Fruit fly (Drosophila melanogaster) whole organism, embryonic: ENCODE measurements around the gene Grip84.

Experiments used
- CG10462 ChIP-seq: fragments of 200-800 bp; sonication (Bioruptor generic); optimal IDR thresholded peaks from 2 replicates; lab custom pipeline; 2016; ENCODE audit warnings: missing biosample characterization, missing genetic modification characterization
- CG10565 ChIP-seq: fragments of 200-800 bp; sonication (Bioruptor generic); optimal IDR thresholded peaks from 3 replicates; lab custom pipeline; 2016; ENCODE audit warnings: missing biosample characterization, mild to moderate bottlenecking, missing genetic modification characterization
- CG11696 ChIP-seq: fragments of 200-800 bp; sonication (Bioruptor generic); IDR thresholded peaks from 2 replicates; pipeline ENCODE4 v1.3.6; 2022; ENCODE audit warnings: missing biosample characterization, missing genetic modification characterization
- CG12104 ChIP-seq: fragments of 200-800 bp; sonication (Bioruptor generic); optimal IDR thresholded peaks from 3 replicates; lab custom pipeline; 2016; ENCODE audit warnings: missing biosample characterization, missing genetic modification characterization
- CG12155 ChIP-seq: fragments of 200-800 bp; sonication (Bioruptor generic); optimal IDR thresholded peaks from 3 replicates; lab custom pipeline; 2016; ENCODE audit warnings: missing biosample characterization, missing genetic modification characterization
- CG14860 ChIP-seq: fragments of 200-800 bp; sonication (Bioruptor generic); IDR thresholded peaks from 3 replicates; pipeline ENCODE4 v1.3.6; 2022; ENCODE audit warnings: missing biosample characterization, missing genetic modification characterization; ENCODE audit not compliant: partially characterized antibody
- CG15696 ChIP-seq: fragments of 200-800 bp; sonication (Bioruptor generic); optimal IDR thresholded peaks from 2 replicates; lab custom pipeline; 2019; ENCODE audit warnings: missing biosample characterization, mild to moderate bottlenecking, missing genetic modification characterization, moderate library complexity
- CG16815 ChIP-seq: fragments of 200-800 bp; sonication (Bioruptor generic); optimal IDR thresholded peaks from 3 replicates; lab custom pipeline; 2017; ENCODE audit warnings: missing biosample characterization, mild to moderate bottlenecking, missing genetic modification characterization
- CG18011 ChIP-seq: fragments of 200-800 bp; sonication (Bioruptor generic); optimal IDR thresholded peaks from 2 replicates; lab custom pipeline; 2017; ENCODE audit warnings: missing biosample characterization, missing genetic modification characterization, mild to moderate bottlenecking, moderate library complexity, missing genotype
- CG2712 ChIP-seq: fragments of 200-800 bp; optimal IDR thresholded peaks from 3 replicates; lab custom pipeline; 2019; ENCODE audit warnings: missing biosample characterization, mild to moderate bottlenecking, missing genetic modification characterization, moderate library complexity
- CG31224 ChIP-seq: fragments of 200-800 bp; sonication (Bioruptor generic); IDR thresholded peaks from 2 replicates; pipeline ENCODE4 v1.3.6; 2022; ENCODE audit warnings: missing biosample characterization, missing genetic modification characterization
- CG33213 ChIP-seq: fragments of 200-800 bp; sonication (Bioruptor generic); optimal IDR thresholded peaks from 3 replicates; lab custom pipeline; 2016; ENCODE audit warnings: missing biosample characterization, missing genetic modification characterization
- CG33557 ChIP-seq: fragments of 200-800 bp; sonication (Bioruptor generic); optimal IDR thresholded peaks from 2 replicates; lab custom pipeline; 2019; ENCODE audit warnings: missing biosample characterization, mild to moderate bottlenecking, missing genetic modification characterization, moderate library complexity
- CG34422 ChIP-seq: fragments of 200-800 bp; sonication (Bioruptor generic); IDR thresholded peaks from 3 replicates; pipeline ENCODE4 v1.3.6; 2022; ENCODE audit warnings: missing biosample characterization, missing genetic modification characterization
- Dek ChIP-seq: fragments of 200-800 bp; sonication (Bioruptor generic); optimal IDR thresholded peaks from 3 replicates; lab custom pipeline; 2019; ENCODE audit warnings: missing biosample characterization, mild to moderate bottlenecking, missing genetic modification characterization, moderate library complexity
- Dip3 ChIP-seq: fragments of 200-800 bp; sonication (Bioruptor generic); optimal IDR thresholded peaks from 3 replicates; lab custom pipeline; 2016; ENCODE audit warnings: missing biosample characterization, missing genetic modification characterization
- E2f1 ChIP-seq: fragments of 200-800 bp; sonication (Bioruptor generic); IDR thresholded peaks from 2 replicates; pipeline ENCODE4 v1.3.6; 2022; ENCODE audit warnings: missing biosample characterization, missing genetic modification characterization
- Ets97D ChIP-seq: fragments of 200-800 bp; sonication (Bioruptor generic); optimal IDR thresholded peaks from 3 replicates; lab custom pipeline; 2016; ENCODE audit warnings: missing biosample characterization, missing genetic modification characterization
- Hand ChIP-seq: fragments of 200-800 bp; sonication (Bioruptor generic); optimal IDR thresholded peaks from 2 replicates; lab custom pipeline; 2017; ENCODE audit warnings: mild to moderate bottlenecking, missing biosample characterization, missing genetic modification reagents, missing genetic modification characterization
- Kr ChIP-seq: fragments of 200-800 bp; sonication (Bioruptor generic); optimal IDR thresholded peaks from 2 replicates; lab custom pipeline; 2017; ENCODE audit warnings: missing biosample characterization, mild to moderate bottlenecking, missing genetic modification characterization
- Lhr ChIP-seq: fragments of 200-800 bp; sonication (Bioruptor generic); optimal IDR thresholded peaks from 3 replicates; lab custom pipeline; 2017; ENCODE audit warnings: mild to moderate bottlenecking, missing biosample characterization, missing genetic modification reagents, missing genetic modification characterization
- Lim3 ChIP-seq: fragments of 200-800 bp; sonication (Bioruptor generic); IDR thresholded peaks from 2 replicates; pipeline ENCODE4 v1.3.6; 2022; ENCODE audit warnings: missing biosample characterization, missing genetic modification characterization
- MBD-R2 ChIP-seq: fragments of 200-800 bp; sonication (Bioruptor generic); IDR thresholded peaks from 2 replicates; pipeline ENCODE4 v1.3.6; 2022; ENCODE audit warnings: missing biosample characterization, missing genetic modification characterization
- Ravus ChIP-seq: fragments of 200-800 bp; sonication (Bioruptor generic); IDR thresholded peaks from 2 replicates; pipeline ENCODE4 v1.3.6; 2022; ENCODE audit warnings: missing biosample characterization, missing genetic modification characterization
- Six4 ChIP-seq: fragments of 200-800 bp; sonication (Bioruptor generic); optimal IDR thresholded peaks from 2 replicates; lab custom pipeline; 2016; ENCODE audit warnings: missing biosample characterization, missing genetic modification characterization
- Spps ChIP-seq: fragments of 200-800 bp; sonication (Bioruptor generic); optimal IDR thresholded peaks from 2 replicates; lab custom pipeline; 2018; ENCODE audit warnings: missing biosample characterization, mild to moderate bottlenecking, missing genetic modification characterization
- ap ChIP-seq: fragments of 200-800 bp; sonication (Bioruptor generic); IDR thresholded peaks from 2 replicates; pipeline ENCODE4 v1.3.6; 2022; ENCODE audit warnings: missing biosample characterization, missing genetic modification characterization
- bbx ChIP-seq: fragments of 200-800 bp; sonication (Bioruptor generic); IDR thresholded peaks from 2 replicates; pipeline ENCODE4 v1.3.6; 2022; ENCODE audit warnings: missing biosample characterization, missing genetic modification characterization; ENCODE audit not compliant: partially characterized antibody
- bcd ChIP-seq: fragments of 200-800 bp; sonication (Bioruptor generic); optimal IDR thresholded peaks from 2 replicates; lab custom pipeline; 2017; ENCODE audit warnings: missing biosample characterization, mild to moderate bottlenecking, missing genetic modification characterization
- cato ChIP-seq: fragments of 200-800 bp; sonication (Bioruptor generic); optimal IDR thresholded peaks from 2 replicates; lab custom pipeline; 2016; ENCODE audit warnings: missing biosample characterization, missing genetic modification characterization, borderline replicate concordance
- croc ChIP-seq: fragments of 200-800 bp; sonication (Bioruptor generic); conservative IDR thresholded peaks from 3 replicates; pipeline ENCODE4 v1.3.6; 2022; ENCODE audit warnings: missing biosample characterization, missing genetic modification characterization
- da ChIP-seq: fragments of 200-800 bp; sonication (Bioruptor generic); optimal IDR thresholded peaks from 2 replicates; lab custom pipeline; 2016; ENCODE audit warnings: missing biosample characterization, missing genetic modification characterization
- dimm ChIP-seq: fragments of 200-800 bp; sonication (Bioruptor generic); IDR thresholded peaks from 2 replicates; pipeline ENCODE4 v1.3.6; 2022; ENCODE audit warnings: missing biosample characterization, missing genetic modification characterization
- dpn ChIP-seq, 2 experiments: fragments of 200-800 bp; sonication (Bioruptor generic); optimal IDR thresholded peaks; 3 replicates each; lab custom pipeline; 2016; ENCODE audit warnings: missing biosample characterization in 2 of 2, missing genetic modification characterization in 2 of 2
- fd102C ChIP-seq: fragments of 200-800 bp; sonication (Bioruptor generic); optimal IDR thresholded peaks from 2 replicates; lab custom pipeline; 2018; ENCODE audit warnings: missing biosample characterization, mild to moderate bottlenecking, missing genetic modification characterization, moderate library complexity
- gce ChIP-seq: fragments of 200-800 bp; sonication (Bioruptor generic); IDR thresholded peaks from 3 replicates; pipeline ENCODE4 v1.3.6; 2022; ENCODE audit warnings: missing biosample characterization, missing genetic modification characterization
- gcm2 ChIP-seq: fragments of 200-800 bp; sonication (Bioruptor generic); optimal IDR thresholded peaks from 2 replicates; lab custom pipeline; 2016; ENCODE audit warnings: missing biosample characterization, missing genetic modification characterization
- her ChIP-seq: fragments of 200-800 bp; sonication (Bioruptor generic); optimal IDR thresholded peaks from 2 replicates; lab custom pipeline; 2016; ENCODE audit warnings: missing biosample characterization, missing genetic modification characterization
- lab ChIP-seq: fragments of 200-800 bp; sonication (Bioruptor generic); optimal IDR thresholded peaks from 3 replicates; lab custom pipeline; 2017; ENCODE audit warnings: missing biosample characterization, missing genetic modification characterization, mild to moderate bottlenecking, moderate library complexity, missing genetic modification reagents
- nerfin-1 ChIP-seq: fragments of 200-800 bp; sonication (Bioruptor generic); optimal IDR thresholded peaks from 3 replicates; lab custom pipeline; 2019; ENCODE audit warnings: missing biosample characterization, mild to moderate bottlenecking, missing genetic modification characterization, moderate library complexity
- odd ChIP-seq: fragments of 200-800 bp; sonication (Bioruptor generic); optimal IDR thresholded peaks from 2 replicates; lab custom pipeline; 2017; ENCODE audit warnings: missing biosample characterization, mild to moderate bottlenecking, missing genetic modification characterization
- prd ChIP-seq, 3 experiments: fragments of >200 bp in 2 of 3; fragments of 200-800 bp in 1 of 3; sonication (Bioruptor generic) in 1 of 3; optimal IDR thresholded peaks in 2 of 3; IDR thresholded peaks in 1 of 3; 2 replicates in 2 of 3; 3 replicates in 1 of 3; pipeline versions ENCODE4 v1.3.6 to Lab custom; 2017 to 2022; ENCODE audit warnings: missing biosample characterization in 1 of 3, missing genetic modification characterization in 1 of 3
- sisA ChIP-seq: fragments of 200-800 bp; sonication (Bioruptor generic); IDR thresholded peaks from 2 replicates; pipeline ENCODE4 v1.3.6; 2022; ENCODE audit warnings: missing biosample characterization, missing genetic modification characterization
- slou ChIP-seq: fragments of 200-800 bp; sonication (Bioruptor generic); optimal IDR thresholded peaks from 3 replicates; lab custom pipeline; 2016; ENCODE audit warnings: missing biosample characterization, missing genetic modification characterization
- sna ChIP-seq: fragments of 200-800 bp; sonication (Bioruptor generic); IDR thresholded peaks from 2 replicates; pipeline ENCODE4 v1.3.6; 2022; ENCODE audit warnings: missing biosample characterization, missing genetic modification characterization; ENCODE audit not compliant: partially characterized antibody
- usp ChIP-seq: fragments of >200 bp; optimal IDR thresholded peaks from 2 replicates; lab custom pipeline; 2017; ENCODE audit warnings: missing biosample characterization, missing genetic modification characterization

Gene Grip84

DNA sequence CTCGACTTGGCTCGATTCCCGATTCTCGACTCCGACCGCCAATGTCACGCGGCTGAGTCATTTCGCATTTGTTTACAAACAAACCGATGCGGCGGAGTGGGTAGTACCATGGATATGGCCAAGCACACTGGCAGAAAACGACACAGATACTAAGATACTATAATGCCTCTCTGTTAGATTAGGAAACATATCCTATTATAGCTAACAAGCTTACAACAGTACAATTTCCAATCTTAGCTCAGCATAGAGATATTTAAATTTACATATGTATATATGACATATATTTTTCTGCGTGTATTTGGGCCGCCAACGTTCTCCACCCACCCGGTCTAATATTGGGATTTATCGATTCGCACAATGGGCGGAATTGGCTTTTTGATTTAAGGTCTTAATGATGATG, 38.4 kb upstream of the Grip84 start (continued):
- no peak for TF ChIP-seq fd102C (GFP tag; lab: Kevin White, UChicago)
- peak; percentile 81 for TF ChIP-seq sisA (GFP tag; lab: Robert Waterston, UW)
- TF ChIP-seq CG34422 (GFP tag; lab: Robert Waterston, UW) = peak; percentile 76
- peak; percentile 25 for TF ChIP-seq CG15696
- TF ChIP-seq Spps (tag; lab: Kevin White, UChicago) = peak; percentile 29
- TF ChIP-seq Lhr (GFP tag; lab: Kevin White, UChicago) = peak; percentile 25
- peak; percentile 24 for TF ChIP-seq CG10462 (GFP tag; lab: Kevin White, UChicago)
- peak; percentile 80 for TF ChIP-seq CG12155
- TF ChIP-seq slou (GFP tag; lab: Kevin White, UChicago) = peak; percentile 70
- TF ChIP-seq CG16815 = peak; percentile 31
- TF ChIP-seq CG12104 = peak; percentile 30
- TF ChIP-seq gce (GFP tag; lab: Robert Waterston, UW) = peak; percentile 60; the same call in 1 of the 3 replicates
- peak; percentile 62 for TF ChIP-seq Six4
- no peak for TF ChIP-seq her (GFP tag; lab: Kevin White, UChicago)
- peak; percentile 26 for TF ChIP-seq CG18011
- TF ChIP-seq CG2712 = peak; percentile 70
- peak; percentile 83 for TF ChIP-seq CG31224 (GFP tag; lab: Robert Waterston, UW)
- peak; percentile 59 for TF ChIP-seq Hand (GFP tag; lab: Kevin White, UChicago)
- no peak for TF ChIP-seq CG33557 (GFP tag; lab: Kevin White, UChicago)
- peak; percentile 55 for TF ChIP-seq Ravus (GFP tag; lab: Robert Waterston, UW)
- TF ChIP-seq E2f1 (GFP tag; lab: Robert Waterston, UW) = peak; percentile 70
- peak; percentile 58 for TF ChIP-seq ap
- TF ChIP-seq Dek = peak; percentile 64
- no peak for TF ChIP-seq CG10565 (GFP tag; lab: Kevin White, UChicago)
- peak; percentile 45; the same call in 1 of the 2 replicates for TF ChIP-seq Lim3 (GFP tag; lab: Robert Waterston, UW)
- peak; percentile 36; the same call in 1 of the 3 replicates for TF ChIP-seq croc (GFP tag; lab: Robert Waterston, UW)
- 0 out of 2 replicates have a peak, but pooled peaks have one; percentile 52 for TF ChIP-seq CG11696 (GFP tag; lab: Robert Waterston, UW)
- peak; percentile 23 for TF ChIP-seq nerfin-1 (tag; lab: Kevin White, UChicago)
- no peak for TF ChIP-seq usp
- TF ChIP-seq da (GFP tag; lab: Kevin White, UChicago) = no peak
- peak; percentile 69 for TF ChIP-seq bcd (GFP tag; lab: Kevin White, UChicago)
- no peak for TF ChIP-seq odd
- no peak for TF ChIP-seq Kr (GFP tag; lab: Kevin White, UChicago)
- peak; percentile 20 for TF ChIP-seq Ets97D (GFP tag; lab: Kevin White, UChicago)
- peak; percentile 89 for TF ChIP-seq lab (GFP tag; lab: Kevin White, UChicago)
- no peak for TF ChIP-seq CG14860 (GFP tag; lab: Robert Waterston, UW)
- TF ChIP-seq dimm = peak; percentile 36; the same call in 1 of the 2 replicates
- no peak for TF ChIP-seq bbx (GFP tag; lab: Robert Waterston, UW)
- no peak for TF ChIP-seq prd (optimal IDR thresholded peaks at IDR 0.05; lab: Kevin White, UChicago)
- peak; percentile 87 for TF ChIP-seq prd (GFP tag; IDR thresholded peaks at IDR 0.05; lab: Robert Waterston, UW)
- TF ChIP-seq gcm2 = no peak
- TF ChIP-seq sna (GFP tag; lab: Robert Waterston, UW) = no peak
- peak; percentile 51 for TF ChIP-seq Dip3 (GFP tag; lab: Kevin White, UChicago)
- TF ChIP-seq MBD-R2 (GFP tag; lab: Robert Waterston, UW) = peak; percentile 75
- no peak for TF ChIP-seq cato (GFP tag; lab: Kevin White, UChicago)
- TF ChIP-seq dpn (GFP tag; optimal IDR thresholded peaks at IDR 0.05; lab: Kevin White, UChicago) = peak; percentile 67 to 79
- no peak for TF ChIP-seq CG33213 (GFP tag; lab: Kevin White, UChicago)
